Worm (Caenorhabditis elegans) whole organism, L1 larva: ENCODE measurements around the gene F58G1.7.

Source experiments
- F16B12.6 ChIP-seq: fragments of 150-350 bp; optimal IDR thresholded peaks from 2 replicates; lab custom pipeline; 2014; ENCODE audit warnings: missing biosample characterization, missing genetic modification characterization
- Y116A8C.19 ChIP-seq: sonication (generic microtip); optimal IDR thresholded peaks from 2 replicates; lab custom pipeline; 2016; ENCODE audit warnings: missing compliant biosample characterization, missing genetic modification characterization, borderline replicate concordance
- ceh-82 ChIP-seq, 3 experiments: fragments of 150-350 bp in 1 of 3; sonication (generic microtip) in 2 of 3; optimal IDR thresholded peaks; 2 replicates each; lab custom pipeline; 2014 to 2017; ENCODE audit warnings: missing biosample characterization in 3 of 3, missing genetic modification characterization in 3 of 3
- ceh-88 ChIP-seq: fragments of 200-800 bp; sonication (Bioruptor generic); IDR thresholded peaks from 2 replicates; pipeline ENCODE4 v1.3.6; 2022; ENCODE audit warnings: missing genetic modification characterization, missing compliant biosample characterization
- dsc-1 ChIP-seq: sonication (generic microtip); optimal IDR thresholded peaks from 2 replicates; lab custom pipeline; 2016; ENCODE audit warnings: mild to moderate bottlenecking, missing genetic modification characterization, missing compliant biosample characterization
- egl-13 ChIP-seq: sonication (generic microtip); optimal IDR thresholded peaks from 2 replicates; lab custom pipeline; 2016; ENCODE audit warnings: missing genotype, missing genetic modification reagents, missing genetic modification characterization, missing compliant biosample characterization
- elt-2 ChIP-seq: sonication (generic microtip); optimal IDR thresholded peaks from 2 replicates; lab custom pipeline; 2016; ENCODE audit warnings: missing genetic modification characterization, mild to moderate bottlenecking, inconsistent platforms, missing compliant biosample characterization, missing genetic modification reagents
- ets-5 ChIP-seq: fragments of 200-800 bp; sonication (Bioruptor generic); IDR thresholded peaks from 2 replicates; pipeline ENCODE4 v1.3.6; 2022; ENCODE audit warnings: missing genetic modification characterization, missing compliant biosample characterization
- fkh-4 ChIP-seq: sonication (generic microtip); optimal IDR thresholded peaks from 2 replicates; lab custom pipeline; 2016; ENCODE audit warnings: missing compliant biosample characterization, missing genetic modification characterization, borderline replicate concordance
- fos-1 ChIP-seq: fragments of 150-350 bp; optimal IDR thresholded peaks from 2 replicates; lab custom pipeline; 2014; ENCODE audit warnings: missing biosample characterization, missing genetic modification characterization
- hlh-17 ChIP-seq: fragments of 200-800 bp; sonication (Bioruptor generic); optimal IDR thresholded peaks from 2 replicates; lab custom pipeline; 2018; ENCODE audit warnings: missing genetic modification characterization, mild to moderate bottlenecking, missing compliant biosample characterization, moderate library complexity, borderline replicate concordance
- irx-1 ChIP-seq: sonication (generic microtip); optimal IDR thresholded peaks from 2 replicates; lab custom pipeline; 2016; ENCODE audit warnings: missing genetic modification characterization, missing compliant biosample characterization
- lin-13 ChIP-seq: fragments of 150-350 bp; optimal IDR thresholded peaks from 2 replicates; lab custom pipeline; 2014; ENCODE audit warnings: missing biosample characterization, missing genetic modification reagents, missing genetic modification characterization
- lin-14 ChIP-seq: fragments of 200-800 bp; sonication (Bioruptor generic); optimal IDR thresholded peaks from 2 replicates; lab custom pipeline; 2018; ENCODE audit warnings: mild to moderate bottlenecking, missing genetic modification characterization, moderate library complexity, missing compliant biosample characterization
- lin-39 ChIP-seq: fragments of 150-350 bp; optimal IDR thresholded peaks from 2 replicates; lab custom pipeline; 2014; ENCODE audit warnings: missing biosample characterization, missing genetic modification reagents, missing genetic modification characterization
- nhr-237 ChIP-seq: fragments of 150-350 bp; optimal IDR thresholded peaks from 2 replicates; lab custom pipeline; 2014; ENCODE audit warnings: missing biosample characterization, missing genetic modification characterization
- pax-3 ChIP-seq: fragments of 200-800 bp; sonication (Bioruptor generic); optimal IDR thresholded peaks from 2 replicates; lab custom pipeline; 2018; ENCODE audit warnings: mild to moderate bottlenecking, missing genetic modification characterization, moderate library complexity, missing compliant biosample characterization
- pqm-1 ChIP-seq: sonication (generic microtip); optimal IDR thresholded peaks from 3 replicates; lab custom pipeline; 2017; ENCODE audit warnings: missing biosample characterization, missing genetic modification characterization
- snu-23 ChIP-seq: sonication (generic microtip); optimal IDR thresholded peaks from 2 replicates; lab custom pipeline; 2016; ENCODE audit warnings: missing genetic modification characterization, missing compliant biosample characterization
- sup-37 ChIP-seq: fragments of 200-800 bp; sonication (Bioruptor generic); optimal IDR thresholded peaks from 2 replicates; lab custom pipeline; 2018; ENCODE audit warnings: mild to moderate bottlenecking, missing genetic modification characterization, missing compliant biosample characterization
- tlp-1 ChIP-seq: fragments of 150-350 bp; optimal IDR thresholded peaks from 2 replicates; lab custom pipeline; 2014; ENCODE audit warnings: missing biosample characterization, missing genetic modification characterization
- unc-130 ChIP-seq: fragments of 150-350 bp; optimal IDR thresholded peaks from 2 replicates; lab custom pipeline; 2017; ENCODE audit warnings: missing biosample characterization, missing genetic modification characterization, inconsistent platforms
- unc-30 ChIP-seq: sonication (generic microtip); optimal IDR thresholded peaks from 2 replicates; lab custom pipeline; 2017; ENCODE audit warnings: missing biosample characterization, missing genetic modification characterization

Gene F58G1.7

ce11 chrII:12895078-12895670 is 52.9 kb downstream of the F58G1.7 start, which contains the start of the genes clec-62 and clec-63:
Gene clec-62, minus strand, starts transcription at chrII:12895128.
Gene clec-63, plus strand, starts transcription at chrII:12895638.
- TF ChIP-seq dsc-1 (tag; lab: Kevin White, UChicago) (no peak), F16B12.6 (tag; lab: Kevin White, UChicago) (no peak), hlh-17 (GFP tag; lab: Kevin White, UChicago) (no peak), unc-30 (tag; lab: Kevin White, UChicago) (no peak), Y116A8C.19 (tag; lab: Kevin White, UChicago) (no peak), tlp-1 (peak; percentile 55), egl-13 (tag; lab: Kevin White, UChicago) (no peak), sup-37 (GFP tag; lab: Kevin White, UChicago) (no peak), ceh-88 (GFP tag; lab: Robert Waterston, UW) (no peak), elt-2 (tag; lab: Kevin White, UChicago) (peak; percentile 81), irx-1 (no peak), lin-39 (tag; lab: Kevin White, UChicago) (no peak), snu-23 (GFP tag; lab: Kevin White, UChicago) (no peak), unc-130 (no peak), nhr-237 (no peak), ceh-82 (tag; optimal IDR thresholded peaks at IDR 0.05; lab: Kevin White, UChicago) (no peak), lin-13 (no peak), lin-14 (GFP tag; lab: Kevin White, UChicago) (no peak), fos-1 (tag; lab: Kevin White, UChicago) (no peak), pax-3 (peak; percentile 21), ets-5 (GFP tag; lab: Robert Waterston, UW) (no peak), pqm-1 (peak; percentile 35), fkh-4 (tag; lab: Kevin White, UChicago) (no peak)
